Fruit fly (Drosophila melanogaster) whole organism, wandering third instar larva: Measurements from ENCODE around the gene ImpE1.

ENCODE experiments used
- Abd-B ChIP-seq: fragments of >200 bp; optimal IDR thresholded peaks from 2 replicates; lab custom pipeline; 2017; ENCODE audit warnings: missing biosample characterization, missing genetic modification characterization
- CG32264 ChIP-seq: fragments of 200-800 bp; sonication (Bioruptor generic); optimal IDR thresholded peaks from 2 replicates; lab custom pipeline; 2016; ENCODE audit warnings: missing biosample characterization, missing genetic modification characterization
- CG9705 ChIP-seq: fragments of 200-800 bp; sonication (Bioruptor generic); optimal IDR thresholded peaks from 2 replicates; lab custom pipeline; 2018; ENCODE audit warnings: missing biosample characterization, mild to moderate bottlenecking, missing genetic modification characterization
- CrebA ChIP-seq: fragments of 200-800 bp; sonication (Bioruptor generic); optimal IDR thresholded peaks from 2 replicates; lab custom pipeline; 2016; ENCODE audit warnings: missing biosample characterization, mild to moderate bottlenecking, missing genetic modification characterization, borderline replicate concordance
- Dfd ChIP-seq: fragments of >200 bp; optimal IDR thresholded peaks from 2 replicates; lab custom pipeline; 2017; ENCODE audit warnings: missing biosample characterization, missing genetic modification characterization
- GATAd ChIP-seq: sonication (Bioruptor generic); optimal IDR thresholded peaks from 2 replicates; lab custom pipeline; 2016; ENCODE audit warnings: missing biosample characterization, missing genetic modification characterization
- HLH106 ChIP-seq: fragments of 200-800 bp; optimal IDR thresholded peaks from 3 replicates; lab custom pipeline; 2019; ENCODE audit warnings: missing biosample characterization, mild to moderate bottlenecking, missing genetic modification characterization, moderate library complexity
- Hnf4 ChIP-seq: fragments of 200-800 bp; sonication (Bioruptor generic); optimal IDR thresholded peaks from 2 replicates; lab custom pipeline; 2016; ENCODE audit warnings: missing biosample characterization, mild to moderate bottlenecking, missing genetic modification characterization
- Hr78 ChIP-seq: fragments of >200 bp; optimal IDR thresholded peaks from 2 replicates; lab custom pipeline; 2017; ENCODE audit warnings: missing biosample characterization, missing genetic modification characterization
- Hr83 ChIP-seq: fragments of 200-300 bp; sonication (Bioruptor generic); optimal IDR thresholded peaks from 2 replicates; lab custom pipeline; 2016; ENCODE audit warnings: missing biosample characterization, mild to moderate bottlenecking, missing genetic modification characterization, moderate library complexity; ENCODE audit not compliant: poor library complexity, severe bottlenecking
- Jra ChIP-seq: sonication (Bioruptor generic); optimal IDR thresholded peaks from 2 replicates; lab custom pipeline; 2016; ENCODE audit warnings: missing biosample characterization, missing genetic modification characterization
- Mio ChIP-seq: sonication (Bioruptor generic); optimal IDR thresholded peaks from 2 replicates; lab custom pipeline; 2016; ENCODE audit warnings: missing biosample characterization, missing genetic modification characterization
- Myc ChIP-seq: fragments of >200 bp; optimal IDR thresholded peaks from 2 replicates; lab custom pipeline; 2017
- N ChIP-seq: fragments of >200 bp; optimal IDR thresholded peaks from 2 replicates; lab custom pipeline; 2018; ENCODE audit warnings: missing biosample characterization, missing external identifiers, missing genetic modification characterization
- Rel ChIP-seq, 2 experiments: fragments of 200-800 bp; sonication (Bioruptor generic) in 1 of 2; optimal IDR thresholded peaks; 2 replicates in 1 of 2; 3 replicates in 1 of 2; lab custom pipeline; 2016 to 2019; ENCODE audit warnings: mild to moderate bottlenecking in 2 of 2, missing biosample characterization in 2 of 2, missing genetic modification characterization in 2 of 2, moderate library complexity in 1 of 2
- Sp1 ChIP-seq: fragments of 200-800 bp; sonication (Bioruptor generic); optimal IDR thresholded peaks from 3 replicates; lab custom pipeline; 2019; ENCODE audit warnings: missing biosample characterization, mild to moderate bottlenecking, missing genetic modification characterization, moderate library complexity
- Vsx2 ChIP-seq: fragments of 200-300, 225-300 bp; sonication (Bioruptor generic); optimal IDR thresholded peaks from 2 replicates; lab custom pipeline; 2018; ENCODE audit warnings: missing biosample characterization, missing genetic modification characterization; ENCODE audit not compliant: partially characterized antibody
- br ChIP-seq: fragments of 200-800 bp; sonication (Bioruptor generic); optimal IDR thresholded peaks from 2 replicates; lab custom pipeline; 2016; ENCODE audit warnings: missing biosample characterization, missing genetic modification characterization
- brk ChIP-seq: fragments of 200-800 bp; sonication (Bioruptor generic); optimal IDR thresholded peaks from 2 replicates; lab custom pipeline; 2016; ENCODE audit warnings: missing biosample characterization, mild to moderate bottlenecking, missing genetic modification characterization
- dl ChIP-seq, 2 experiments: fragments of 175-275, 200-275 bp in 1 of 2; fragments of 200-275 bp in 1 of 2; sonication (Bioruptor generic); optimal IDR thresholded peaks; lab custom pipeline; 2018; ENCODE audit warnings: mild to moderate bottlenecking in 2 of 2, missing biosample characterization in 2 of 2, missing genetic modification characterization in 2 of 2, moderate library complexity in 2 of 2; ENCODE audit not compliant: partially characterized antibody in 2 of 2, insufficient read depth in 1 of 2
- dmrt93B ChIP-seq: fragments of 200-800 bp; sonication (Bioruptor generic); optimal IDR thresholded peaks from 2 replicates; lab custom pipeline; 2018; ENCODE audit warnings: missing biosample characterization, mild to moderate bottlenecking, missing genetic modification characterization
- dsf ChIP-seq: sonication (Bioruptor generic); optimal IDR thresholded peaks from 2 replicates; lab custom pipeline; 2016; ENCODE audit warnings: missing biosample characterization, missing genetic modification characterization, borderline replicate concordance
- foxo ChIP-seq, 2 experiments: fragments of 200-800 bp; sonication (Bioruptor generic); optimal IDR thresholded peaks; 2 replicates in 1 of 2; 3 replicates in 1 of 2; lab custom pipeline; 2016 to 2017; ENCODE audit warnings: missing biosample characterization in 2 of 2, missing genetic modification characterization in 2 of 2
- fru ChIP-seq: fragments of 200-800 bp; sonication (Bioruptor generic); optimal IDR thresholded peaks from 3 replicates; lab custom pipeline; 2016; ENCODE audit warnings: missing biosample characterization, mild to moderate bottlenecking, missing genetic modification characterization
- h ChIP-seq: fragments of 200-800 bp; sonication (Bioruptor generic); optimal IDR thresholded peaks from 3 replicates; lab custom pipeline; 2016; ENCODE audit warnings: missing biosample characterization, mild to moderate bottlenecking, missing genetic modification characterization
- jim ChIP-seq: fragments of 175-275, 200-325 bp; sonication (Bioruptor generic); optimal IDR thresholded peaks from 2 replicates; lab custom pipeline; 2016; ENCODE audit warnings: missing biosample characterization, mild to moderate bottlenecking, missing genetic modification characterization
- lola ChIP-seq: fragments of >200 bp; optimal IDR thresholded peaks from 2 replicates; lab custom pipeline; 2017; ENCODE audit warnings: missing biosample characterization, missing genetic modification characterization
- pan ChIP-seq: fragments of >200 bp; optimal IDR thresholded peaks from 2 replicates; lab custom pipeline; 2017
- psq ChIP-seq: fragments of 200-800 bp; sonication (Bioruptor generic); optimal IDR thresholded peaks from 3 replicates; lab custom pipeline; 2017; ENCODE audit warnings: missing biosample characterization, mild to moderate bottlenecking, missing genetic modification characterization, moderate library complexity
- rgr ChIP-seq: fragments of 200-800 bp; sonication (Bioruptor generic); optimal IDR thresholded peaks from 3 replicates; lab custom pipeline; 2016; ENCODE audit warnings: missing biosample characterization, mild to moderate bottlenecking, missing genetic modification characterization
- sv ChIP-seq: fragments of 200-800 bp; sonication (Bioruptor generic); optimal IDR thresholded peaks from 3 replicates; lab custom pipeline; 2016; ENCODE audit warnings: missing biosample characterization, missing genetic modification characterization
- tai ChIP-seq: sonication (Bioruptor generic); optimal IDR thresholded peaks from 2 replicates; lab custom pipeline; 2016; ENCODE audit warnings: missing biosample characterization, missing genetic modification characterization
- usp ChIP-seq: fragments of >200 bp; optimal IDR thresholded peaks from 2 replicates; lab custom pipeline; 2017; ENCODE audit warnings: missing biosample characterization, missing genetic modification characterization
- woc ChIP-seq: sonication (Bioruptor generic); optimal IDR thresholded peaks from 2 replicates; lab custom pipeline; 2016; ENCODE audit warnings: missing biosample characterization, mild to moderate bottlenecking, missing genetic modification characterization

The ImpE1 gene

dm6 chr3L:8370922-8371321 lies 1.3 kb upstream of the ImpE1 start (continued):
- TF ChIP-seq Hnf4 (GFP tag; lab: Kevin White, UChicago) (peak; percentile 5), Jra (GFP tag; lab: Kevin White, UChicago) (no peak), Mio (GFP tag; lab: Kevin White, UChicago) (no peak), Myc (lab: Kevin White, UChicago) (no peak), dl (GFP tag; optimal IDR thresholded peaks at IDR 0.05; lab: Kevin White, UChicago; ENCODE audit: insufficient read depth in 1 of 2, partially characterized antibody in 2 of 2) (no peak)
- TF ChIP-seq, all 38 proteins: peak for 18

dm6 chr3L:8371538-8371937 lies 667 bp upstream of the ImpE1 start:
- TF ChIP-seq fru (no peak), brk (GFP tag; lab: Kevin White, UChicago) (no peak), Abd-B (GFP tag; lab: Kevin White, UChicago) (no peak)

- TF ChIP-seq Abd-B (GFP tag; lab: Kevin White, UChicago) (no peak), h (GFP tag; lab: Kevin White, UChicago) (no peak), Mio (GFP tag; lab: Kevin White, UChicago) (no peak), Rel (GFP tag; optimal IDR thresholded peaks at IDR 0.05; lab: Kevin White, UChicago) (no peak), Rel (tag; optimal IDR thresholded peaks at IDR 0.05; lab: Kevin White, UChicago) (no peak), Hnf4 (GFP tag; lab: Kevin White, UChicago) (no peak), rgr (GFP tag; lab: Kevin White, UChicago) (no peak), dmrt93B (GFP tag; lab: Kevin White, UChicago) (no peak), br (GFP tag; lab: Kevin White, UChicago) (no peak), HLH106 (tag; lab: Kevin White, UChicago) (no peak), GATAd (no peak), psq (no peak), Myc (lab: Kevin White, UChicago) (no peak), fru (no peak), Hr78 (GFP tag; lab: Kevin White, UChicago) (no peak), dsf (no peak), Dfd (no peak), CrebA (GFP tag; lab: Kevin White, UChicago) (no peak)
Observed at dm6 chr3L:8374107-8374506, 1.9 kb downstream of the ImpE1 start.

dm6 chr3L:8379161-8379560 lies 7.0 kb downstream of the ImpE1 start:
- TF ChIP-seq usp, result no peak
- TF ChIP-seq psq, result no peak
- no peak for TF ChIP-seq lola
- no peak for TF ChIP-seq dsf
- TF ChIP-seq Vsx2 (GFP tag; lab: Kevin White, UChicago), result no peak
- no peak for TF ChIP-seq pan (lab: Kevin White, UChicago)
- TF ChIP-seq tai (GFP tag; lab: Kevin White, UChicago), result no peak
- no peak for TF ChIP-seq Myc (lab: Kevin White, UChicago)
- no peak for TF ChIP-seq Jra (GFP tag; lab: Kevin White, UChicago)
- no peak for TF ChIP-seq CG9705 (GFP tag; lab: Kevin White, UChicago)
- TF ChIP-seq jim, result no peak
- no peak for TF ChIP-seq Mio (GFP tag; lab: Kevin White, UChicago)
- TF ChIP-seq Hr83 (GFP tag; lab: Kevin White, UChicago), result no peak
- TF ChIP-seq br (GFP tag; lab: Kevin White, UChicago), result no peak
- no peak for TF ChIP-seq woc
- TF ChIP-seq Hnf4 (GFP tag; lab: Kevin White, UChicago), result no peak

dm6 chr3L:8383968-8384367 lies 11.8 kb downstream of the ImpE1 start:
- no peak for TF ChIP-seq tai (GFP tag; lab: Kevin White, UChicago)
- TF ChIP-seq CG9705 (GFP tag; lab: Kevin White, UChicago), result no peak
- no peak for TF ChIP-seq dl (GFP tag; optimal IDR thresholded peaks at IDR 0.05; lab: Kevin White, UChicago; ENCODE audit: insufficient read depth in 1 of 2, partially characterized antibody in 2 of 2)
- no peak for TF ChIP-seq lola
- no peak for TF ChIP-seq Sp1
- no peak for TF ChIP-seq fru
- TF ChIP-seq Hr78 (GFP tag; lab: Kevin White, UChicago), result no peak
- no peak for TF ChIP-seq psq
- TF ChIP-seq woc, result no peak
- TF ChIP-seq br (GFP tag; lab: Kevin White, UChicago), result no peak
- TF ChIP-seq sv, result no peak
- TF ChIP-seq Mio (GFP tag; lab: Kevin White, UChicago), result no peak
- no peak for TF ChIP-seq Rel (GFP tag; optimal IDR thresholded peaks at IDR 0.05; lab: Kevin White, UChicago)
- TF ChIP-seq Rel (tag; optimal IDR thresholded peaks at IDR 0.05; lab: Kevin White, UChicago), result no peak
- TF ChIP-seq brk (GFP tag; lab: Kevin White, UChicago), result no peak
- TF ChIP-seq N (GFP tag; lab: Kevin White, UChicago), result no peak
- TF ChIP-seq foxo (GFP tag; optimal IDR thresholded peaks at IDR 0.05; lab: Kevin White, UChicago), result no peak
- no peak for TF ChIP-seq Hr83 (GFP tag; lab: Kevin White, UChicago)
- no peak for TF ChIP-seq usp
- no peak for TF ChIP-seq CG32264 (GFP tag; lab: Kevin White, UChicago)
- TF ChIP-seq Hnf4 (GFP tag; lab: Kevin White, UChicago), result no peak
